Worm (Caenorhabditis elegans): Measurements from ENCODE around the gene fbxa-67.

fbxa-67 gene

DNA sequence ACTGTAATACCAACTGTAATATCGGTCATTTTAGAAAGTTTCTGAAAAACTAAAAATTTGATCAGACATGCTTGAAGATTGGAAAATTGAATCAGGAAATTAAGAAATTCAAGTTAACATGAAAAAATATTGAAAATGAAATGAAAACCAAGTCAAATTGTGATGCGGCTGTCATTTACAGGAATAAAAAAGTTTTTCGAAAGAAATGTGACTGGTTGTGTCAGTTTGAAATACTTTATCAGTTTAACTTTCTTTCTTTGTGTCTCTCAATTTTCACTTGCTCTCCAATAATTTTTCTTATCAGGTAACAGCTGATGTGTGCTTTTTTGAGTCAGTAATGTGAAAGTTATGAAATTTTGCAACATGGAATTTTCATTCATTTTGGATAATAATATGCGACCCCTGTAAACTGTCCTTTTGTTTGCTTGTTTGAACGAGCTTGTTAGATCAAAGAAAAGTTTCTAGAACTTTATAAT lies 4.2 kb downstream of the fbxa-67 start, which contains the start of gene fbxa-60:
Gene fbxa-60, minus strand, starts transcription at position 51 of the 476 bp plus-strand sequence.
- TF ChIP-seq unc-86 (tag; optimal IDR thresholded peaks at IDR 0.05) (no peak), fax-1 (tag; optimal IDR thresholded peaks at IDR 0.05) (no peak), lim-6 (tag; optimal IDR thresholded peaks at IDR 0.05) (no peak), hlh-30 (tag; optimal IDR thresholded peaks at IDR 0.05; ENCODE audit: insufficient read depth) (no peak), ceh-34 (tag; optimal IDR thresholded peaks at IDR 0.05) (no peak), nhr-232 (tag; optimal IDR thresholded peaks at IDR 0.05) (no peak), ceh-48 (tag; optimal IDR thresholded peaks at IDR 0.05) (no peak), elt-2 (tag; optimal IDR thresholded peaks at IDR 0.05) (no peak), ets-4 (tag; optimal IDR thresholded peaks at IDR 0.05) (no peak), ceh-14 (tag; optimal IDR thresholded peaks at IDR 0.05) (no peak)

DNA sequence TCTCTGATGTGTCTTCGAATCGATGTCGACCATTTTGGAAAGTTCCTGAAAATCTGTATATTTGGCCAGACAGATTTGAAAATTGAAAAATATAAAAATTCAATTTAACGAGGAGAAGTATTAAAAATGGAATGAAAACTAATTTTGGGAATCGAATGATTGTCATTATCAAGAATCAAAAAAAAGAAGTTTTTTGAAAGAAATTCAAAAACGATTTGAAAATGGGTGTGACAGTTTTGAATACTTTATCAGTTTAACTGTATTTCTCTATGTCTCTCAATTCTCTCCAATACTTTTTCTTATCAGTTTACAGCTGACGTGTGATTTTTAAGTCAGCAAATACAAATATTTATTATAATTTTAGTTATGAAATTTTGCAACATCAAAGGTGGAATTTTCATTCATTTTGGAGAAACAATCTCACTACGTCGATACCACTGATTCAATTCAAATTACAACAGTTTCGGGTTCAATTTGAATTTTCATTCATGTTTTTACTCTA lies 7.0 kb downstream of the fbxa-67 start, which contains the start of gene fbxa-59:
Gene fbxa-59, minus strand, starts transcription at position 51 of the 502 bp plus-strand sequence.
- TF ChIP-seq fkh-6 (tag; optimal IDR thresholded peaks at IDR 0.05) = no peak
- peak; percentile 16 for TF ChIP-seq elt-2 (tag; optimal IDR thresholded peaks at IDR 0.05)
- TF ChIP-seq pax-1 (tag; optimal IDR thresholded peaks at IDR 0.05) = no peak
- TF ChIP-seq ref-2 (tag; optimal IDR thresholded peaks at IDR 0.05) = no peak
- TF ChIP-seq sox-2 (GFP tag; IDR thresholded peaks at IDR 0.05) = no peak
- no peak for TF ChIP-seq pros-1 (tag; optimal IDR thresholded peaks at IDR 0.05)
- TF ChIP-seq T23F11.4 (GFP tag; optimal IDR thresholded peaks at IDR 0.05) = no peak

DNA sequence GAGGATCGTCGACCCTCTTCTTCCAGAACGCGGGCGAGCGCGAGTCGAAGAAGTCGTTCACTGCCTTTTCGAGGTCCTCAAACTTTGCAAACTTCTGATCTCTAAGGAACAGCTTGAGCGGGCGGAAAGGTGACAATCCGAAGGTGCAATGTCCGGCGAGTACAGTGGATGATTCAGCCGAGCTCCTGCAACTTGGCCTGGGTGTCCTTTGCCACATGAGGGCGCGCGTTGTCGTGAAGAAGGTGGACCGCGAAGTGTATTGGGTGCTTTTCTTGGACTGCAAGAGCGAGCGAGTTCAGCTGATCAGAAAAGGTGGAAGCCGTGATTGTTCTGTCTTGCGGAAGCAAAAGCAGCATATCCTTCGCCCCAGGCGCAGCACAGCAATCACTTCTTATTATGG lies 8.5 kb downstream of the fbxa-67 start:
- TF ChIP-seq hlh-30 (tag; optimal IDR thresholded peaks at IDR 0.05; ENCODE audit: insufficient read depth) (no peak), ama-1 (optimal IDR thresholded peaks at IDR 0.05) (no peak), unc-55 (GFP tag; optimal IDR thresholded peaks at IDR 0.05) (no peak), ceh-30 (tag; optimal IDR thresholded peaks at IDR 0.05) (no peak), tbx-7 (tag; optimal IDR thresholded peaks at IDR 0.05) (no peak), ceh-24 (tag; optimal IDR thresholded peaks at IDR 0.05) (no peak), pha-2 (tag; optimal IDR thresholded peaks at IDR 0.05) (no peak), F13H6.1 (tag; optimal IDR thresholded peaks at IDR 0.05) (no peak), sox-4 (tag; optimal IDR thresholded peaks at IDR 0.05) (no peak), ets-4 (tag; optimal IDR thresholded peaks at IDR 0.05) (no peak), pqm-1 (tag; optimal IDR thresholded peaks at IDR 0.05) (no peak), hlh-15 (tag; optimal IDR thresholded peaks at IDR 0.05) (no peak), ceh-31 (tag; optimal IDR thresholded peaks at IDR 0.05) (no peak), C08G9.2 (tag; optimal IDR thresholded peaks at IDR 0.05) (no peak), sox-2 (GFP tag; IDR thresholded peaks at IDR 0.05) (no peak), pax-1 (tag; optimal IDR thresholded peaks at IDR 0.05) (no peak), K09A11.1 (tag; optimal IDR thresholded peaks at IDR 0.05; ENCODE audit: insufficient read depth) (no peak), dve-1 (tag; optimal IDR thresholded peaks at IDR 0.05) (no peak), madf-2 (tag; optimal IDR thresholded peaks at IDR 0.05) (no peak)

DNA sequence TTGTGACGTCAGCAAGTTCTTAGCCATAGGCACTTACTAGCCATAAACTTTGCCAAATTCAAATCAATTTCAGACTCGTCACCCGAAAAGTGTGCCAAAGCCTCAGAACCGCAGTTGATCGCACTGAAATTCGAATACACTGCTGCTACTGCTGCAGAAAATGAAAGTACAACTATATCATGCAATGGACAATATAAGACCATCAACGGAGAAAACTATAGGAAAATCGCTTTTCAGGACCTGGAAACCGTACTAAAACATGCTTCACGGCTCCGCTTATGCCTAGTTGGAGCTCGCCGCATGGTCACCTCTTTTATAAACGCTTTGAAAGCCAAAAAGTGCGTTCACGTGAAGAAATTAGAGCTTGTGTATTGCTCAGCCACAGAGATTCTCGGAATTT lies 11.9 kb downstream of the fbxa-67 start, which contains the start of gene fbxa-22:
Gene fbxa-22, plus strand, starts transcription at position 301 of the 400 bp plus-strand sequence.
- TF ChIP-seq tbx-7 (tag; optimal IDR thresholded peaks at IDR 0.05) (no peak), Y22D7AL.16 (tag; optimal IDR thresholded peaks at IDR 0.05) (no peak), ceh-34 (tag; optimal IDR thresholded peaks at IDR 0.05) (no peak), C38D4.7 (GFP tag; optimal IDR thresholded peaks at IDR 0.05) (no peak), C08G9.2 (tag; optimal IDR thresholded peaks at IDR 0.05) (no peak)

DNA sequence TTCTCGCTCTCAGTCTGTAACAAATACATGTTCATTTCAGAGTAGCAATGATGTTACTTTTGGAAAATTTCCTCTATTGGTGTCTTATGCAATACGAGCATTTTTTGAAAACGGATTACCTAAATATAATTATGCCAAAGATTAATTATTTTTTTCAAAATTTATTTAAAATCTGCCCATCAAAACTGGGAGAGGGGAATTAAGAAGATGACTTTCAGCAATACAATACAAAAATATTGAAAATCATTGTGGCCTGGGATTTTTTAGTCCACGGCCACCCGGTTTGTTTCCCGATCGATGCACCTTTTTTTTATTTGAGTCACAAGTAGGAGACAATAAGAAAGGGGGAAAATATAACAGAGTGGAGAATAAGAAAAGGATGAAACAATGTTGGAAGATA lies 12.5 kb downstream of the fbxa-67 start, which contains the start of gene fbxa-56:
Gene fbxa-56, minus strand, starts transcription at position 101 of the 400 bp plus-strand sequence.
- TF ChIP-seq zip-5 (tag; optimal IDR thresholded peaks at IDR 0.05) (no peak), ama-1 (optimal IDR thresholded peaks at IDR 0.05) (no peak), ref-2 (tag; optimal IDR thresholded peaks at IDR 0.05) (no peak), pax-1 (tag; optimal IDR thresholded peaks at IDR 0.05) (no peak), hlh-13 (GFP tag; optimal IDR thresholded peaks at IDR 0.05) (no peak), ceh-34 (tag; optimal IDR thresholded peaks at IDR 0.05) (no peak), lim-6 (tag; optimal IDR thresholded peaks at IDR 0.05) (no peak), che-1 (tag; optimal IDR thresholded peaks at IDR 0.05) (no peak), ceh-45 (GFP tag; IDR thresholded peaks at IDR 0.05) (no peak), ceh-31 (tag; optimal IDR thresholded peaks at IDR 0.05) (no peak), pqm-1 (tag; optimal IDR thresholded peaks at IDR 0.05) (no peak), pha-4 (tag; optimal IDR thresholded peaks at IDR 0.05) (no peak), pat-9 (tag; optimal IDR thresholded peaks at IDR 0.05) (no peak), pros-1 (tag; optimal IDR thresholded peaks at IDR 0.05) (no peak), nhr-232 (tag; optimal IDR thresholded peaks at IDR 0.05) (no peak)

All from whole organism, late embryonic.